Fruit fly (Drosophila melanogaster): ENCODE results near the gene ssp6.

The ssp6 gene

DNA sequence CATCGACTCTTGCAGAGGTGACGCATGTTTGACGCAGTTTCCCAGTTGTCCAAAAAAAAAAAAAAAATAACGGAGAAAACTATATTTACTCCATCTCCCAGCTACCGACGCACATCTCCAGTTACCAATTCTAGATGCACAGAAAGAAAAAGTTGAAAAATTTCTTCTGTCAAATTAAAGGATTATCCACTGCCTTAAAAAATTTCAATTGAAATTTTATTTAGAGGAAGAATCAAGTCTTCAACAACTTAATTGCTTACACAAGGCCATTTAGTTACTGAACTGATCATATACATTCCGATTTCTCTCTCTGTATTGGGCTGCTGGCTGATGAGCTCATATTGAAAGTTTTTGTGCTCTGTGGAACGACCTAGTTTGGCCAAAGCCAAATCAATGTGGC lies 9.5 kb downstream of the ssp6 start (continued):
- TF ChIP-seq Side (GFP tag; optimal IDR thresholded peaks at IDR 0.05) (no peak), chif (GFP tag; optimal IDR thresholded peaks at IDR 0.05) (peak; percentile 27 to 29), Bgb (GFP tag; IDR thresholded peaks at IDR 0.05; ENCODE audit: partially characterized antibody) (no peak), en (GFP tag; optimal IDR thresholded peaks at IDR 0.05) (no peak), Sry-δ (GFP tag; optimal IDR thresholded peaks at IDR 0.05) (no peak), CTCF (GFP tag; optimal IDR thresholded peaks at IDR 0.05) (no peak), E2f2 (GFP tag; IDR thresholded peaks at IDR 0.05) (no peak), dm (GFP tag; optimal IDR thresholded peaks at IDR 0.05) (no peak), bowl (GFP tag; IDR thresholded peaks at IDR 0.05) (no peak), CG17568 (GFP tag; optimal IDR thresholded peaks at IDR 0.05) (no peak), Adf1 (GFP tag; IDR thresholded peaks at IDR 0.05) (no peak), CG7928 (GFP tag; optimal IDR thresholded peaks at IDR 0.05) (no peak), CG9437 (GFP tag; optimal IDR thresholded peaks at IDR 0.05) (no peak), grn (GFP tag; optimal IDR thresholded peaks at IDR 0.05) (no peak), CG31388 (GFP tag; optimal IDR thresholded peaks at IDR 0.05) (no peak), CG1647 (GFP tag; optimal IDR thresholded peaks at IDR 0.05) (no peak), D19B (GFP tag; optimal IDR thresholded peaks at IDR 0.05) (no peak), CG9609 (GFP tag; optimal IDR thresholded peaks at IDR 0.05) (peak; percentile 10), ATbp (GFP tag; optimal IDR thresholded peaks at IDR 0.05) (peak; percentile 27), Sry-β (GFP tag; optimal IDR thresholded peaks at IDR 0.05) (no peak), CG10543 (GFP tag; optimal IDR thresholded peaks at IDR 0.05) (no peak), CG2116 (GFP tag; optimal IDR thresholded peaks at IDR 0.05) (no peak), Scr (GFP tag; IDR thresholded peaks at IDR 0.05; ENCODE audit: partially characterized antibody) (no peak), Optix (GFP tag; IDR thresholded peaks at IDR 0.05) (no peak), CG7839 (tag; optimal IDR thresholded peaks at IDR 0.05) (peak; percentile 40), CG6791 (GFP tag; IDR thresholded peaks at IDR 0.05; ENCODE audit: partially characterized antibody) (no peak), zfh2 (GFP tag; optimal IDR thresholded peaks at IDR 0.05) (peak; percentile 13), Sox102F (GFP tag; optimal IDR thresholded peaks at IDR 0.05) (peak; percentile 49), pzg (GFP tag; optimal IDR thresholded peaks at IDR 0.05) (no peak), tgo (GFP tag; IDR thresholded peaks at IDR 0.05) (no peak), Fer1 (GFP tag; optimal IDR thresholded peaks at IDR 0.05) (no peak), jing (GFP tag; optimal IDR thresholded peaks at IDR 0.05) (no peak), z (GFP tag; IDR thresholded peaks at IDR 0.05) (no peak), CG14965 (GFP tag; optimal IDR thresholded peaks at IDR 0.05; ENCODE audit: borderline replicate concordance) (no peak), CG30020 (tag; optimal IDR thresholded peaks at IDR 0.05) (no peak), pho (GFP tag; optimal IDR thresholded peaks at IDR 0.05) (peak; percentile 38), sim (GFP tag; IDR thresholded peaks at IDR 0.05) (no peak), CG7357 (GFP tag; IDR thresholded peaks at IDR 0.05) (no peak), nau (GFP tag; optimal IDR thresholded peaks at IDR 0.05) (no peak), CG3065 (GFP tag; optimal IDR thresholded peaks at IDR 0.05) (no peak), CG13624 (GFP tag; optimal IDR thresholded peaks at IDR 0.05) (peak; percentile 38), Mes4 (GFP tag; optimal IDR thresholded peaks at IDR 0.05) (no peak), CG30403 (GFP tag; optimal IDR thresholded peaks at IDR 0.05) (peak; percentile 47), nmo (GFP tag; optimal IDR thresholded peaks at IDR 0.05) (peak; percentile 24), Ets97D (GFP tag; optimal IDR thresholded peaks at IDR 0.05) (no peak), slbo (GFP tag; IDR thresholded peaks at IDR 0.05) (peak; percentile 68), CG34422 (GFP tag; IDR thresholded peaks at IDR 0.05) (no peak), CG10565 (GFP tag; optimal IDR thresholded peaks at IDR 0.05) (no peak), CG6813 (GFP tag; optimal IDR thresholded peaks at IDR 0.05) (no peak), CG10366 (GFP tag; IDR thresholded peaks at IDR 0.05) (0 out of 2 replicates have a peak, but pooled peaks have one; percentile 8), pros (GFP tag; optimal IDR thresholded peaks at IDR 0.05) (no peak), tap (tag; optimal IDR thresholded peaks at IDR 0.05) (no peak), CG6689 (GFP tag; IDR thresholded peaks at IDR 0.05) (no peak)

All from whole organism, embryonic.